Worm (Caenorhabditis elegans) whole organism, L4 larva: ENCODE results near the gene K06G5.1.
A peak's percentile ranks its signal among the peaks of the same experiment; 100 is the strongest.

Source experiments
- R02D3.7 ChIP-seq: fragments of 150-350 bp; sonication (generic microtip); optimal IDR thresholded peaks from 3 replicates; lab custom pipeline; 2014; ENCODE audit warnings: missing biosample characterization, missing genetic modification characterization
- T20F7.1 ChIP-seq: fragments of 200-800 bp; sonication (Bioruptor generic); optimal IDR thresholded peaks from 2 replicates; lab custom pipeline; 2018; ENCODE audit warnings: mild to moderate bottlenecking, missing genetic modification characterization, missing compliant biosample characterization
- Y5F2A.4 ChIP-seq: fragments of 200-800 bp; sonication (Bioruptor generic); optimal IDR thresholded peaks from 2 replicates; lab custom pipeline; 2018; ENCODE audit warnings: mild to moderate bottlenecking, missing genetic modification characterization, missing compliant biosample characterization
- ZK546.5 ChIP-seq, 2 experiments: sonication (generic microtip); optimal IDR thresholded peaks; 2 replicates each; lab custom pipeline; 2017; ENCODE audit warnings: missing biosample characterization in 2 of 2, missing genetic modification characterization in 2 of 2
- aly-2 ChIP-seq: sonication (generic microtip); optimal IDR thresholded peaks from 2 replicates; lab custom pipeline; 2018; ENCODE audit warnings: missing biosample characterization, missing genetic modification characterization
- arid-1 ChIP-seq: fragments of 200-800 bp; sonication (Bioruptor generic); conservative IDR thresholded peaks from 2 replicates; pipeline ENCODE4 v1.3.6; 2022; ENCODE audit warnings: missing genetic modification reagents, missing genetic modification characterization, missing compliant biosample characterization
- attf-4 ChIP-seq: sonication (generic microtip); optimal IDR thresholded peaks from 3 replicates; lab custom pipeline; 2017; ENCODE audit warnings: missing biosample characterization, missing genetic modification characterization
- ceh-32 ChIP-seq: sonication (generic microtip); optimal IDR thresholded peaks from 2 replicates; lab custom pipeline; 2016; ENCODE audit warnings: mild to moderate bottlenecking, missing genetic modification characterization, missing compliant biosample characterization; ENCODE audit not compliant: poor library complexity
- ceh-44 ChIP-seq: fragments of 200-800 bp; sonication (Bioruptor generic); IDR thresholded peaks from 2 replicates; pipeline ENCODE4 v1.3.6; 2022; ENCODE audit warnings: missing genetic modification reagents, missing genetic modification characterization, missing compliant biosample characterization
- ceh-62 ChIP-seq: sonication (generic microtip); optimal IDR thresholded peaks from 2 replicates; lab custom pipeline; 2017; ENCODE audit warnings: missing biosample characterization, missing genetic modification characterization
- daf-12 ChIP-seq: fragments of 150-350 bp; optimal IDR thresholded peaks from 2 replicates; lab custom pipeline; 2014; ENCODE audit warnings: missing biosample characterization, missing genetic modification reagents, missing genetic modification characterization
- daf-19 ChIP-seq: fragments of 200-800 bp; sonication (Bioruptor generic); conservative IDR thresholded peaks from 2 replicates; pipeline ENCODE4 v1.3.6; 2022; ENCODE audit warnings: missing genetic modification characterization, missing compliant biosample characterization
- dmd-9 ChIP-seq: fragments of 200-800 bp; sonication (Bioruptor generic); IDR thresholded peaks from 2 replicates; pipeline ENCODE4 v1.3.6; 2022; ENCODE audit warnings: missing genetic modification reagents, missing genetic modification characterization, missing compliant biosample characterization
- dpl-1 ChIP-seq: fragments of 150-350 bp; optimal IDR thresholded peaks from 2 replicates; lab custom pipeline; 2014; ENCODE audit warnings: missing biosample characterization, missing genetic modification reagents, missing genetic modification characterization
- duxl-1 ChIP-seq: sonication (generic microtip); optimal IDR thresholded peaks from 2 replicates; lab custom pipeline; 2016; ENCODE audit warnings: mild to moderate bottlenecking, missing genetic modification characterization, moderate library complexity, missing compliant biosample characterization; ENCODE audit not compliant: poor library complexity
- fkh-10 ChIP-seq: fragments of 150-350 bp; optimal IDR thresholded peaks from 2 replicates; lab custom pipeline; 2014; ENCODE audit warnings: missing biosample characterization, missing genetic modification reagents, missing genetic modification characterization
- gei-8 ChIP-seq: fragments of 200-800 bp; sonication (Bioruptor generic); optimal IDR thresholded peaks from 2 replicates; lab custom pipeline; 2018; ENCODE audit warnings: mild to moderate bottlenecking, missing genetic modification characterization, missing compliant biosample characterization
- hlh-11 ChIP-seq: fragments of 200-800 bp; sonication (Bioruptor generic); optimal IDR thresholded peaks from 2 replicates; lab custom pipeline; 2018; ENCODE audit warnings: mild to moderate bottlenecking, missing genetic modification characterization, missing compliant biosample characterization
- lin-15B ChIP-seq: fragments of 150-350 bp; sonication (generic microtip); optimal IDR thresholded peaks from 3 replicates; lab custom pipeline; 2014; ENCODE audit warnings: missing biosample characterization, missing genetic modification characterization
- lin-29 ChIP-seq: fragments of 200-800 bp; sonication (Bioruptor generic); IDR thresholded peaks from 2 replicates; pipeline ENCODE4 v1.3.6; 2022; ENCODE audit warnings: missing genetic modification reagents, missing genetic modification characterization, missing compliant biosample characterization
- lin-39 ChIP-seq: fragments of 150-350 bp; optimal IDR thresholded peaks from 2 replicates; lab custom pipeline; 2014; ENCODE audit warnings: missing biosample characterization, missing genetic modification reagents, missing genetic modification characterization
- lir-3 ChIP-seq: sonication (generic microtip); optimal IDR thresholded peaks from 2 replicates; lab custom pipeline; 2016; ENCODE audit warnings: mild to moderate bottlenecking, missing genetic modification characterization, missing compliant biosample characterization
- madf-5 ChIP-seq, 2 experiments: fragments of 200-800 bp; sonication (Bioruptor generic); IDR thresholded peaks; 2 replicates each; pipeline ENCODE4 v1.3.6; 2022; ENCODE audit warnings: missing compliant biosample characterization in 2 of 2, missing genetic modification characterization in 2 of 2
- madf-9 ChIP-seq: fragments of 200-800 bp; sonication (Bioruptor generic); conservative IDR thresholded peaks from 2 replicates; pipeline ENCODE4 v1.3.6; 2022; ENCODE audit warnings: missing genetic modification reagents, missing genetic modification characterization, missing compliant biosample characterization
- mep-1 ChIP-seq: fragments of 150-350 bp; sonication (generic microtip); optimal IDR thresholded peaks from 3 replicates; lab custom pipeline; 2014; ENCODE audit warnings: missing biosample characterization, missing genetic modification characterization
- mxl-3 ChIP-seq: fragments of 200-800 bp; sonication (Bioruptor generic); optimal IDR thresholded peaks from 2 replicates; lab custom pipeline; 2018; ENCODE audit warnings: mild to moderate bottlenecking, missing genetic modification characterization, missing compliant biosample characterization
- nhr-10 ChIP-seq: fragments of 150-350 bp; optimal IDR thresholded peaks from 2 replicates; lab custom pipeline; 2014; ENCODE audit warnings: missing biosample characterization, missing genetic modification characterization
- nhr-102 ChIP-seq: sonication (generic microtip); optimal IDR thresholded peaks from 2 replicates; lab custom pipeline; 2016; ENCODE audit warnings: mild to moderate bottlenecking, missing genetic modification characterization, moderate library complexity, missing compliant biosample characterization
- nhr-11 ChIP-seq: fragments of 150-350 bp; optimal IDR thresholded peaks from 2 replicates; lab custom pipeline; 2014; ENCODE audit warnings: missing biosample characterization, missing genetic modification characterization
- nhr-111 ChIP-seq: fragments of 200-800 bp; sonication (Bioruptor generic); optimal IDR thresholded peaks from 2 replicates; lab custom pipeline; 2018; ENCODE audit warnings: mild to moderate bottlenecking, missing genetic modification characterization, missing compliant biosample characterization
- nhr-237 ChIP-seq: sonication (generic microtip); optimal IDR thresholded peaks from 2 replicates; lab custom pipeline; 2017; ENCODE audit warnings: missing biosample characterization, missing genetic modification characterization
- nhr-28 ChIP-seq: fragments of 150-350 bp; optimal IDR thresholded peaks from 2 replicates; lab custom pipeline; 2014; ENCODE audit warnings: missing biosample characterization, missing genetic modification characterization
- nhr-42 ChIP-seq: fragments of 200-800 bp; sonication (Bioruptor generic); IDR thresholded peaks from 2 replicates; pipeline ENCODE4 v1.3.6; 2022; ENCODE audit warnings: missing genetic modification characterization, missing compliant biosample characterization
- nhr-48 ChIP-seq: sonication (generic microtip); optimal IDR thresholded peaks from 2 replicates; lab custom pipeline; 2016; ENCODE audit warnings: mild to moderate bottlenecking, missing genetic modification characterization, missing compliant biosample characterization
- nhr-6 ChIP-seq: fragments of 150-350 bp; optimal IDR thresholded peaks from 2 replicates; lab custom pipeline; 2014; ENCODE audit warnings: missing biosample characterization, missing genetic modification characterization
- nhr-76 ChIP-seq: fragments of 150-350 bp; optimal IDR thresholded peaks from 2 replicates; lab custom pipeline; 2014; ENCODE audit warnings: missing biosample characterization, missing genetic modification characterization
- nhr-77 ChIP-seq: fragments of 150-350 bp; optimal IDR thresholded peaks from 2 replicates; lab custom pipeline; 2014; ENCODE audit warnings: missing biosample characterization, missing genetic modification characterization
- pha-4 ChIP-seq, 2 experiments: fragments of 150-350 bp in 1 of 2; fragments of 200-800 bp in 1 of 2; sonication (Bioruptor generic) in 1 of 2; IDR thresholded peaks in 1 of 2; optimal IDR thresholded peaks in 1 of 2; 2 replicates each; pipeline versions ENCODE4 v1.3.6 to Lab custom; 2014 to 2022; ENCODE audit warnings: missing genetic modification characterization in 2 of 2, missing genetic modification reagents in 2 of 2, missing biosample characterization in 1 of 2, missing compliant biosample characterization in 1 of 2
- php-3 ChIP-seq: fragments of 200-800 bp; sonication (Bioruptor generic); IDR thresholded peaks from 2 replicates; pipeline ENCODE4 v1.3.6; 2022; ENCODE audit warnings: missing genetic modification reagents, missing genetic modification characterization, missing compliant biosample characterization
- rbr-2 ChIP-seq: sonication (generic microtip); optimal IDR thresholded peaks from 2 replicates; lab custom pipeline; 2016; ENCODE audit warnings: missing genotype, missing genetic modification characterization, missing compliant biosample characterization
- skn-1 ChIP-seq: fragments of 150-350 bp; optimal IDR thresholded peaks from 2 replicates; lab custom pipeline; 2014; ENCODE audit warnings: missing biosample characterization, missing genetic modification characterization
- snpc-1.2 ChIP-seq: fragments of 200-800 bp; sonication (Bioruptor generic); IDR thresholded peaks from 2 replicates; pipeline ENCODE4 v1.3.6; 2022; ENCODE audit warnings: missing genetic modification reagents, missing genetic modification characterization, missing compliant biosample characterization
- snpc-4 ChIP-seq: fragments of 150-350 bp; optimal IDR thresholded peaks from 2 replicates; lab custom pipeline; 2014; ENCODE audit warnings: missing biosample characterization, missing genetic modification characterization
- tag-97 ChIP-seq: fragments of 200-800 bp; sonication (Bioruptor generic); IDR thresholded peaks from 2 replicates; pipeline ENCODE4 v1.3.6; 2022; ENCODE audit warnings: missing genetic modification characterization, missing compliant biosample characterization
- tra-1 ChIP-seq: fragments of 200-800 bp; sonication (Bioruptor generic); IDR thresholded peaks from 2 replicates; pipeline ENCODE4 v1.3.6; 2022; ENCODE audit warnings: missing genetic modification reagents, missing genetic modification characterization, missing compliant biosample characterization
- unc-130 ChIP-seq: sonication (generic microtip); optimal IDR thresholded peaks from 2 replicates; lab custom pipeline; 2016; ENCODE audit warnings: missing genetic modification reagents, missing genetic modification characterization, missing compliant biosample characterization
- unc-62 ChIP-seq, 3 experiments: fragments of 150-350 bp in 1 of 3; sonication (generic microtip); optimal IDR thresholded peaks in 2 of 3; peaks in 1 of 3; 1 replicate in 1 of 3; 2 replicates in 2 of 3; lab custom pipeline; 2014 to 2017; ENCODE audit warnings: missing biosample characterization in 3 of 3, missing genetic modification characterization in 3 of 3, missing genetic modification reagents in 3 of 3, missing genotype in 1 of 3
- vab-7 ChIP-seq: fragments of 200-800 bp; sonication (Bioruptor generic); IDR thresholded peaks from 2 replicates; pipeline ENCODE4 v1.3.6; 2022; ENCODE audit warnings: missing genetic modification reagents, missing genetic modification characterization, missing compliant biosample characterization
- zfp-2 ChIP-seq: sonication (generic microtip); optimal IDR thresholded peaks from 2 replicates; lab custom pipeline; 2016; ENCODE audit warnings: mild to moderate bottlenecking, missing genetic modification characterization, missing compliant biosample characterization
- zip-2 ChIP-seq: fragments of 150-350 bp; optimal IDR thresholded peaks from 2 replicates; lab custom pipeline; 2014; ENCODE audit warnings: missing biosample characterization, missing genetic modification characterization
- ztf-11 ChIP-seq: fragments of 150-350 bp; optimal IDR thresholded peaks from 2 replicates; lab custom pipeline; 2014; ENCODE audit warnings: missing biosample characterization, missing genetic modification characterization
- ztf-7 ChIP-seq: fragments of 150-350 bp; optimal IDR thresholded peaks from 2 replicates; lab custom pipeline; 2014; ENCODE audit warnings: missing biosample characterization, missing genetic modification characterization

K06G5.1 gene

DNA sequence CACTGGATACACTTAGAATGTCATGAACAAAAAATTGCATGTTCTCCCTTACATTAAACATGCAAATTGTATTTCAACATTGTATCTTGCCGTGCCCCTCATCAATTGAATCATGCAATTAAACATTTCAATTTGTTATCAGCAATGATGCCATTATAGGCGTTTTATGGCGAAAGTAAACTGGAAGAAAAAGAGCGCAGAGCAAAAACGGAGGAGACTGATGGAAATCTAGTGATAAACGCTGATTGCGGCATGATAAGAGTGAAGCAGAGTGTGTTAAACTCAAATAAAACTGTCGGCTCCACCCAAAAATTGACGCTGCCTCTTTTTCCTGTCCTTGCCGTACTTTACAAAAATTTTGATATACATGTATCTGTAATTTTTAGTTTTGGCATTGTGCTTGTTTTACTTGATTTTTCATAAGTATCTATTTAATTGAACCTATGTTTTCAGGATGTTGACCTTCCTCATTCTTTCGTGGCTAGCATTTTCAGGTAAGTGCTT is at the start of gene K06G5.1:
Gene K06G5.1, plus strand, starts transcription at position 454 of the 504 bp plus-strand sequence.
- TF ChIP-seq T20F7.1 (no peak), php-3 (GFP tag; lab: Robert Waterston, UW) (peak; percentile 100), nhr-102 (tag; lab: Kevin White, UChicago) (peak; percentile 55), ceh-62 (tag; lab: Kevin White, UChicago) (no peak), attf-4 (tag; lab: Kevin White, UChicago) (no peak), duxl-1 (no peak), nhr-42 (GFP tag; lab: Robert Waterston, UW) (0 out of 2 replicates have a peak, but pooled peaks have one; percentile 18), dmd-9 (GFP tag; lab: Robert Waterston, UW) (no peak), Y5F2A.4 (GFP tag; lab: Kevin White, UChicago) (no peak), R02D3.7 (no peak), ceh-44 (GFP tag; lab: Robert Waterston, UW) (no peak), arid-1 (GFP tag; lab: Robert Waterston, UW) (no peak), nhr-77 (tag; lab: Kevin White, UChicago) (peak; percentile 78), snpc-1.2 (GFP tag; lab: Robert Waterston, UW) (no peak), nhr-48 (tag; lab: Kevin White, UChicago) (peak; percentile 7), rbr-2 (tag; lab: Kevin White, UChicago) (no peak), unc-130 (no peak), zfp-2 (tag; lab: Kevin White, UChicago) (no peak), nhr-11 (tag; lab: Kevin White, UChicago) (no peak), ZK546.5 (tag; optimal IDR thresholded peaks at IDR 0.05; lab: Kevin White, UChicago) (no peak), lin-15B (tag; lab: Kevin White, UChicago) (no peak), madf-5 (GFP tag; IDR thresholded peaks at IDR 0.05; lab: Robert Waterston, UW) (no peak), vab-7 (GFP tag; lab: Robert Waterston, UW) (no peak), tra-1 (GFP tag; lab: Robert Waterston, UW) (peak; percentile 91), lir-3 (tag; lab: Kevin White, UChicago) (no peak), lin-29 (no peak), tag-97 (GFP tag; lab: Robert Waterston, UW) (no peak), gei-8 (GFP tag; lab: Kevin White, UChicago) (no peak), madf-9 (no peak), daf-12 (no peak), snpc-4 (tag; lab: Kevin White, UChicago) (no peak), daf-19 (GFP tag; lab: Robert Waterston, UW) (no peak), nhr-28 (tag; lab: Kevin White, UChicago) (peak; percentile 97), hlh-11 (tag; lab: Kevin White, UChicago) (peak; percentile 91), ztf-11 (tag; lab: Kevin White, UChicago) (no peak), nhr-111 (GFP tag; lab: Kevin White, UChicago) (no peak), aly-2 (tag; lab: Kevin White, UChicago) (no peak), fkh-10 (GFP tag; lab: Kevin White, UChicago) (no peak), nhr-76 (tag; lab: Kevin White, UChicago) (no peak), mep-1 (tag; lab: Kevin White, UChicago) (peak; percentile 29), mxl-3 (GFP tag; lab: Kevin White, UChicago) (no peak), nhr-237 (tag; lab: Kevin White, UChicago) (no peak), nhr-6 (peak; percentile 52), skn-1 (no peak), lin-39 (tag; lab: Kevin White, UChicago) (no peak), ztf-7 (no peak), pha-4 (GFP tag; IDR thresholded peaks at IDR 0.05; lab: Robert Waterston, UW) (peak; percentile 50; the same call in 1 of the 2 replicates), pha-4 (tag; optimal IDR thresholded peaks at IDR 0.05; lab: Kevin White, UChicago) (no peak), unc-62 (GFP tag; optimal IDR thresholded peaks at IDR 0.05 in 1 of 2; lab: Kevin White, UChicago) (peak; percentile 24 to 53), unc-62 (tag; optimal IDR thresholded peaks at IDR 0.05; lab: Kevin White, UChicago) (no peak), nhr-10 (no peak), ceh-32 (tag; lab: Kevin White, UChicago) (no peak), dpl-1 (no peak), zip-2 (tag; lab: Kevin White, UChicago) (no peak)
